Worm (Caenorhabditis elegans): ENCODE results near the gene dcaf-1.

dcaf-1 gene

ce11 chrIV:9718396-9718795 lies 11.9 kb upstream of the dcaf-1 start (continued):
- TF ChIP-seq zfp-3 (GFP tag; conservative IDR thresholded peaks at IDR 0.05) (0 out of 2 replicates have a peak, but pooled peaks have one; percentile 36), madf-9 (GFP tag; conservative IDR thresholded peaks at IDR 0.05) (peak; percentile 37), F10B5.3 (tag; optimal IDR thresholded peaks at IDR 0.05) (no peak), nhr-111 (GFP tag; optimal IDR thresholded peaks at IDR 0.05) (no peak), ceh-82 (tag; optimal IDR thresholded peaks at IDR 0.05) (no peak), lin-38 (GFP tag; IDR thresholded peaks at IDR 0.05) (no peak), Y75B8A.6 (GFP tag; IDR thresholded peaks at IDR 0.05) (no peak), spr-3 (GFP tag; optimal IDR thresholded peaks at IDR 0.05) (no peak), hif-1 (tag; optimal IDR thresholded peaks at IDR 0.05) (peak; percentile 84 to 99), D1046.2 (GFP tag; IDR thresholded peaks at IDR 0.05) (no peak), dmd-6 (GFP tag; IDR thresholded peaks at IDR 0.05) (peak; percentile 93), lin-39 (tag; optimal IDR thresholded peaks at IDR 0.05) (no peak), nhr-41 (GFP tag; IDR thresholded peaks at IDR 0.05) (no peak), egl-43 (GFP tag; IDR thresholded peaks at IDR 0.05) (no peak), duxl-1 (tag; optimal IDR thresholded peaks at IDR 0.05; ENCODE audit: poor library complexity) (peak; percentile 14), nhr-48 (tag; optimal IDR thresholded peaks at IDR 0.05) (peak; percentile 84), zip-11 (GFP tag; IDR thresholded peaks at IDR 0.05) (no peak), snpc-1.2 (GFP tag; IDR thresholded peaks at IDR 0.05) (no peak), dmd-8 (GFP tag; IDR thresholded peaks at IDR 0.05) (no peak), mdt-29 (GFP tag; IDR thresholded peaks at IDR 0.05) (no peak), daf-19 (GFP tag; conservative IDR thresholded peaks at IDR 0.05) (no peak), jun-1 (tag; optimal IDR thresholded peaks at IDR 0.05) (peak; percentile 18), lim-7 (GFP tag; IDR thresholded peaks at IDR 0.05) (no peak), tra-1 (GFP tag; IDR thresholded peaks at IDR 0.05) (peak; percentile 78), hlh-11 (tag; optimal IDR thresholded peaks at IDR 0.05) (peak; percentile 90), daf-16 (GFP tag; optimal IDR thresholded peaks at IDR 0.05) (no peak), daf-16 (tag; optimal IDR thresholded peaks at IDR 0.05) (peak; percentile 56), hmg-1.1 (GFP tag; IDR thresholded peaks at IDR 0.05) (no peak; the same call in 1 of the 2 replicates), F49E8.2 (tag; optimal IDR thresholded peaks at IDR 0.05; ENCODE audit: borderline replicate concordance) (no peak), nhr-102 (tag; optimal IDR thresholded peaks at IDR 0.05) (no peak), lin-1 (GFP tag; IDR thresholded peaks at IDR 0.05) (peak; percentile 67), unc-62 (GFP tag; optimal IDR thresholded peaks at IDR 0.05 in 1 of 2) (peak in 1 of 2 experiments; percentile 97), unc-62 (tag; optimal IDR thresholded peaks at IDR 0.05) (no peak), zip-2 (tag; optimal IDR thresholded peaks at IDR 0.05) (no peak), attf-4 (tag; optimal IDR thresholded peaks at IDR 0.05) (no peak), ceh-62 (tag; optimal IDR thresholded peaks at IDR 0.05) (no peak), egl-27 (tag; optimal IDR thresholded peaks at IDR 0.05) (no peak), mxl-3 (GFP tag; optimal IDR thresholded peaks at IDR 0.05) (peak; percentile 76), F26F4.8 (GFP tag; conservative IDR thresholded peaks at IDR 0.05) (no peak), ctbp-1 (GFP tag; IDR thresholded peaks at IDR 0.05) (peak; percentile 61), php-3 (GFP tag; IDR thresholded peaks at IDR 0.05) (no peak), zfp-2 (tag; optimal IDR thresholded peaks at IDR 0.05) (no peak), tag-97 (GFP tag; IDR thresholded peaks at IDR 0.05) (no peak), ceh-32 (tag; optimal IDR thresholded peaks at IDR 0.05; ENCODE audit: poor library complexity) (no peak), dmd-9 (GFP tag; IDR thresholded peaks at IDR 0.05) (no peak), nhr-28 (tag; optimal IDR thresholded peaks at IDR 0.05) (peak; percentile 94), T20F7.1 (GFP tag; optimal IDR thresholded peaks at IDR 0.05) (no peak), arid-1 (GFP tag; conservative IDR thresholded peaks at IDR 0.05) (0 out of 2 replicates have a peak, but pooled peaks have one; percentile 12), vab-7 (GFP tag; IDR thresholded peaks at IDR 0.05) (no peak), ceh-44 (GFP tag; IDR thresholded peaks at IDR 0.05) (no peak), nhr-25 (tag; optimal IDR thresholded peaks at IDR 0.05; ENCODE audit: borderline replicate concordance, insufficient read depth) (peak; percentile 65)
